Fruit fly (Drosophila melanogaster) whole organism, embryonic: ENCODE measurements around the gene Dh31.

Experiments
- Atf3 ChIP-seq: fragments of 200-800 bp; sonication (Bioruptor generic); optimal IDR thresholded peaks from 3 replicates; lab custom pipeline; 2016; ENCODE audit warnings: missing biosample characterization, missing genetic modification characterization
- Atf6 ChIP-seq: fragments of 200-800 bp; sonication (Bioruptor generic); IDR thresholded peaks from 2 replicates; pipeline ENCODE4 v1.3.6; 2022; ENCODE audit warnings: missing biosample characterization, missing genetic modification characterization
- B-H2 ChIP-seq: fragments of 200-800 bp; sonication (Bioruptor generic); optimal IDR thresholded peaks from 2 replicates; lab custom pipeline; 2018; ENCODE audit warnings: missing biosample characterization, mild to moderate bottlenecking, missing genetic modification characterization
- CG10321 ChIP-seq: fragments of 200-800 bp; sonication (Bioruptor generic); IDR thresholded peaks from 2 replicates; pipeline ENCODE4 v1.3.6; 2022; ENCODE audit warnings: missing biosample characterization, missing genetic modification characterization
- CG10431 ChIP-seq: fragments of 200-800 bp; sonication (Bioruptor generic); optimal IDR thresholded peaks from 3 replicates; lab custom pipeline; 2018; ENCODE audit warnings: missing biosample characterization, mild to moderate bottlenecking, missing genetic modification characterization
- CG10654 ChIP-seq: fragments of 200-800 bp; sonication (Bioruptor generic); optimal IDR thresholded peaks from 2 replicates; lab custom pipeline; 2016; ENCODE audit warnings: missing biosample characterization, missing genetic modification characterization
- CG10979 ChIP-seq: fragments of 200-800 bp; sonication (Bioruptor generic); optimal IDR thresholded peaks from 2 replicates; lab custom pipeline; 2018; ENCODE audit warnings: missing biosample characterization, mild to moderate bottlenecking, missing genetic modification characterization, moderate library complexity
- CG12391 ChIP-seq: fragments of 200-800 bp; sonication (Bioruptor generic); optimal IDR thresholded peaks from 3 replicates; lab custom pipeline; 2018; ENCODE audit warnings: missing biosample characterization, mild to moderate bottlenecking, missing genetic modification characterization, moderate library complexity
- CG13775 ChIP-seq: fragments of 200-800 bp; sonication (Bioruptor generic); optimal IDR thresholded peaks from 3 replicates; lab custom pipeline; 2017; ENCODE audit warnings: missing biosample characterization, mild to moderate bottlenecking, missing genetic modification characterization
- CG18476 ChIP-seq: fragments of 200-800 bp; sonication (Bioruptor generic); optimal IDR thresholded peaks from 2 replicates; lab custom pipeline; 2016; ENCODE audit warnings: missing biosample characterization, mild to moderate bottlenecking, missing genetic modification characterization
- CG18619 ChIP-seq: fragments of 200-800 bp; sonication (Bioruptor generic); optimal IDR thresholded peaks from 3 replicates; lab custom pipeline; 2017; ENCODE audit warnings: missing biosample characterization, mild to moderate bottlenecking, missing genetic modification characterization
- CG2116 ChIP-seq: fragments of 200-800 bp; sonication (Bioruptor generic); optimal IDR thresholded peaks from 3 replicates; lab custom pipeline; 2018; ENCODE audit warnings: missing biosample characterization, mild to moderate bottlenecking, missing genetic modification characterization
- CG2712 ChIP-seq: fragments of 200-800 bp; optimal IDR thresholded peaks from 3 replicates; lab custom pipeline; 2019; ENCODE audit warnings: missing biosample characterization, mild to moderate bottlenecking, missing genetic modification characterization, moderate library complexity
- CG30403 ChIP-seq: fragments of 200-800 bp; sonication (Bioruptor generic); optimal IDR thresholded peaks from 3 replicates; lab custom pipeline; 2016; ENCODE audit warnings: missing biosample characterization, missing genetic modification characterization
- CG4730 ChIP-seq: fragments of 200-800 bp; sonication (Bioruptor generic); IDR thresholded peaks from 2 replicates; pipeline ENCODE4 v1.3.6; 2022; ENCODE audit warnings: missing biosample characterization, missing genetic modification characterization
- CG6654 ChIP-seq: fragments of 200-800 bp; sonication (Bioruptor generic); optimal IDR thresholded peaks from 2 replicates; lab custom pipeline; 2017; ENCODE audit warnings: missing biosample characterization, mild to moderate bottlenecking, missing genetic modification characterization
- CG8944 ChIP-seq: fragments of 200-800 bp; sonication (Bioruptor generic); optimal IDR thresholded peaks from 3 replicates; lab custom pipeline; 2016; ENCODE audit warnings: missing biosample characterization, missing genetic modification characterization
- CHES-1-like ChIP-seq: fragments of 200-800 bp; sonication (Bioruptor generic); optimal IDR thresholded peaks from 2 replicates; lab custom pipeline; 2016; ENCODE audit warnings: missing biosample characterization, missing genetic modification characterization
- Chrac-16 ChIP-seq: fragments of 200-800 bp; sonication (Bioruptor generic); optimal IDR thresholded peaks from 3 replicates; lab custom pipeline; 2016; ENCODE audit warnings: missing biosample characterization, missing genetic modification characterization
- Doc3 ChIP-seq: fragments of 200-800 bp; sonication (Bioruptor generic); IDR thresholded peaks from 3 replicates; pipeline ENCODE4 v1.3.6; 2022; ENCODE audit warnings: missing biosample characterization, missing genetic modification characterization; ENCODE audit not compliant: partially characterized antibody
- Eip74EF ChIP-seq, 2 experiments: fragments of 200-800 bp in 1 of 2; fragments of >200 bp in 1 of 2; sonication (Bioruptor generic) in 1 of 2; optimal IDR thresholded peaks; 2 replicates each; lab custom pipeline; 2017 to 2019; ENCODE audit warnings: missing biosample characterization in 2 of 2, missing genetic modification characterization in 2 of 2, mild to moderate bottlenecking in 1 of 2, moderate library complexity in 1 of 2
- Ets65A ChIP-seq: fragments of 200-800 bp; sonication (Bioruptor generic); peaks from one replicate; lab custom pipeline; 2016; ENCODE audit warnings: missing biosample characterization, missing genetic modification characterization
- Fer3 ChIP-seq: fragments of 200-800 bp; sonication (Bioruptor generic); optimal IDR thresholded peaks from 2 replicates; lab custom pipeline; 2018; ENCODE audit warnings: missing biosample characterization, mild to moderate bottlenecking, missing genetic modification characterization, moderate library complexity
- HLH54F ChIP-seq: fragments of 200-800 bp; sonication (Bioruptor generic); optimal IDR thresholded peaks from 3 replicates; lab custom pipeline; 2016; ENCODE audit warnings: missing biosample characterization, missing genetic modification characterization
- HLHmδ ChIP-seq: fragments of 200-800 bp; sonication (Bioruptor generic); optimal IDR thresholded peaks from 2 replicates; lab custom pipeline; 2018; ENCODE audit warnings: missing biosample characterization, mild to moderate bottlenecking, missing genetic modification characterization, moderate library complexity
- Hr39 ChIP-seq: fragments of >200 bp; optimal IDR thresholded peaks from 2 replicates; lab custom pipeline; 2017
- Jarid2 ChIP-seq: fragments of 200-800 bp; sonication (Bioruptor generic); optimal IDR thresholded peaks from 3 replicates; lab custom pipeline; 2017; ENCODE audit warnings: mild to moderate bottlenecking, missing biosample characterization, missing genetic modification reagents, missing genetic modification characterization
- Lim3 ChIP-seq: fragments of 200-800 bp; sonication (Bioruptor generic); IDR thresholded peaks from 2 replicates; pipeline ENCODE4 v1.3.6; 2022; ENCODE audit warnings: missing biosample characterization, missing genetic modification characterization
- Mad ChIP-seq: fragments of 200-800 bp; sonication (Bioruptor generic); optimal IDR thresholded peaks from 2 replicates; lab custom pipeline; 2016; ENCODE audit warnings: missing biosample characterization, missing genetic modification characterization
- Meics ChIP-seq: fragments of 200-800 bp; sonication (Bioruptor generic); optimal IDR thresholded peaks from 2 replicates; lab custom pipeline; 2017; ENCODE audit warnings: missing biosample characterization, mild to moderate bottlenecking, missing genetic modification characterization
- Mes4 ChIP-seq: fragments of 200-800 bp; sonication (Bioruptor generic); optimal IDR thresholded peaks from 2 replicates; lab custom pipeline; 2016; ENCODE audit warnings: missing biosample characterization, missing genetic modification characterization
- NC2α ChIP-seq: fragments of 200-800 bp; sonication (Bioruptor generic); optimal IDR thresholded peaks from 2 replicates; lab custom pipeline; 2016; ENCODE audit warnings: missing biosample characterization, missing genetic modification characterization
- NC2β ChIP-seq: fragments of 200-800 bp; sonication (Bioruptor generic); optimal IDR thresholded peaks from 2 replicates; lab custom pipeline; 2016; ENCODE audit warnings: missing biosample characterization, missing genetic modification characterization
- Pdp1 ChIP-seq, 2 experiments: fragments of 200-800 bp; sonication (Bioruptor generic); optimal IDR thresholded peaks; 3 replicates each; lab custom pipeline; 2016; ENCODE audit warnings: missing biosample characterization in 2 of 2, missing genetic modification characterization in 2 of 2, mild to moderate bottlenecking in 1 of 2, moderate library complexity in 1 of 2
- Sox100B ChIP-seq: fragments of 200-800 bp; sonication (Bioruptor generic); optimal IDR thresholded peaks from 3 replicates; lab custom pipeline; 2018; ENCODE audit warnings: missing biosample characterization, mild to moderate bottlenecking, missing genetic modification characterization
- bbx ChIP-seq: fragments of 200-800 bp; sonication (Bioruptor generic); IDR thresholded peaks from 2 replicates; pipeline ENCODE4 v1.3.6; 2022; ENCODE audit warnings: missing biosample characterization, missing genetic modification characterization; ENCODE audit not compliant: partially characterized antibody
- dm ChIP-seq: fragments of 200-800 bp; sonication (Bioruptor generic); optimal IDR thresholded peaks from 3 replicates; lab custom pipeline; 2016; ENCODE audit warnings: missing biosample characterization, missing genetic modification characterization
- fd96Cb ChIP-seq: fragments of 200-800 bp; sonication (Bioruptor generic); optimal IDR thresholded peaks from 2 replicates; lab custom pipeline; 2018; ENCODE audit warnings: missing biosample characterization, mild to moderate bottlenecking, missing genetic modification characterization, moderate library complexity
- gfzf ChIP-seq: fragments of 200-800 bp; sonication (Bioruptor generic); optimal IDR thresholded peaks from 2 replicates; lab custom pipeline; 2016; ENCODE audit warnings: missing biosample characterization, mild to moderate bottlenecking, missing genetic modification characterization, moderate library complexity
- gt ChIP-seq: fragments of 200-800 bp; sonication (Bioruptor generic); IDR thresholded peaks from 2 replicates; pipeline ENCODE4 v1.3.6; 2022; ENCODE audit warnings: missing biosample characterization, missing genetic modification characterization
- ind ChIP-seq: fragments of 200-800 bp; sonication (Bioruptor generic); optimal IDR thresholded peaks from 3 replicates; lab custom pipeline; 2016; ENCODE audit warnings: missing biosample characterization, missing genetic modification characterization
- maf-S ChIP-seq: fragments of 200-800 bp; sonication (Bioruptor generic); optimal IDR thresholded peaks from 2 replicates; lab custom pipeline; 2016; ENCODE audit warnings: missing biosample characterization, missing genetic modification characterization
- nau ChIP-seq: fragments of 200-800 bp; sonication (Bioruptor generic); optimal IDR thresholded peaks from 3 replicates; lab custom pipeline; 2017; ENCODE audit warnings: missing biosample characterization, mild to moderate bottlenecking, missing genetic modification characterization, missing genetic modification reagents
- nmo ChIP-seq: fragments of 200-800 bp; sonication (Bioruptor generic); optimal IDR thresholded peaks from 2 replicates; lab custom pipeline; 2018; ENCODE audit warnings: missing biosample characterization, mild to moderate bottlenecking, missing genetic modification characterization, moderate library complexity
- pan ChIP-seq, 4 experiments: fragments of >200 bp in 3 of 4; fragments of 200-800 bp in 1 of 4; sonication (Bioruptor generic) in 1 of 4; optimal IDR thresholded peaks in 3 of 4; IDR thresholded peaks in 1 of 4; 2 replicates each; pipeline versions ENCODE4 v1.3.6 to Lab custom; 2017 to 2022; ENCODE audit warnings: missing biosample characterization in 2 of 4, missing genetic modification characterization in 2 of 4, mixed read lengths in 1 of 4
- pnt ChIP-seq: fragments of 200-800 bp; sonication (Bioruptor generic); optimal IDR thresholded peaks from 3 replicates; lab custom pipeline; 2016; ENCODE audit warnings: missing biosample characterization, missing genetic modification characterization
- rib ChIP-seq: fragments of 200-800 bp; sonication (Bioruptor generic); IDR thresholded peaks from 2 replicates; pipeline ENCODE4 v1.3.6; 2022; ENCODE audit warnings: missing biosample characterization, missing genetic modification characterization
- sens-2 ChIP-seq: fragments of 200-800 bp; sonication (Bioruptor generic); IDR thresholded peaks from 2 replicates; pipeline ENCODE4 v1.3.6; 2022; ENCODE audit warnings: missing biosample characterization, missing genetic modification characterization
- wdn ChIP-seq: fragments of 200-800 bp; sonication (Bioruptor generic); IDR thresholded peaks from 2 replicates; pipeline ENCODE4 v1.3.6; 2022; ENCODE audit warnings: missing biosample characterization, missing genetic modification characterization
- zf30C ChIP-seq: fragments of 200-800 bp; sonication (Bioruptor generic); optimal IDR thresholded peaks from 3 replicates; lab custom pipeline; 2018; ENCODE audit warnings: missing biosample characterization, mild to moderate bottlenecking, missing genetic modification characterization

Gene Dh31

dm6 chr2L:8514748-8515147 lies 8.1 kb upstream of the Dh31 start, which contains the start of the genes CG13097 and PIG-U (continued):
- TF ChIP-seq nmo (GFP tag; lab: Kevin White, UChicago) (peak; percentile 85), bbx (peak; percentile 81), Ets65A (peak; percentile 95), Pdp1 (GFP tag; optimal IDR thresholded peaks at IDR 0.05; lab: Kevin White, UChicago) (peak; percentile 77 to 79), CHES-1-like (GFP tag; lab: Kevin White, UChicago) (peak; percentile 81), NC2α (no peak), CG10321 (peak; percentile 40; the same call in 1 of the 2 replicates), CG18619 (GFP tag; lab: Kevin White, UChicago) (peak; percentile 46), gt (GFP tag; lab: Robert Waterston, UW) (no peak), B-H2 (peak; percentile 85), Lim3 (GFP tag; lab: Robert Waterston, UW) (no peak), Hr39 (lab: Kevin White, UChicago) (no peak), sens-2 (0 out of 2 replicates have a peak, but pooled peaks have one; percentile 36), CG18476 (GFP tag; lab: Kevin White, UChicago) (peak; percentile 86), Mes4 (peak; percentile 12), HLH54F (GFP tag; lab: Kevin White, UChicago) (peak; percentile 78), CG6654 (GFP tag; lab: Kevin White, UChicago) (peak; percentile 31), pan (optimal IDR thresholded peaks at IDR 0.05; lab: Kevin White, UChicago) (no peak), pan (GFP tag; optimal IDR thresholded peaks at IDR 0.05 in 1 of 2, IDR thresholded peaks at IDR 0.05 in 1 of 2) (peak in 1 of 2 experiments; percentile 84), CG13775 (peak; percentile 82), wdn (peak; percentile 78; the same call in 1 of the 2 replicates), CG10431 (GFP tag; lab: Kevin White, UChicago) (peak; percentile 34), CG4730 (GFP tag; lab: Robert Waterston, UW) (peak; percentile 58), dm (GFP tag; lab: Kevin White, UChicago) (peak; percentile 81), Eip74EF (GFP tag; optimal IDR thresholded peaks at IDR 0.05; lab: Kevin White, UChicago) (no peak), rib (GFP tag; lab: Robert Waterston, UW) (peak; percentile 68), CG12391 (peak; percentile 91), Atf6 (peak; percentile 85), Sox100B (GFP tag; lab: Kevin White, UChicago) (no peak), fd96Cb (tag; lab: Kevin White, UChicago) (peak; percentile 53), Doc3 (GFP tag; lab: Robert Waterston, UW) (peak; percentile 98), pnt (GFP tag; lab: Kevin White, UChicago) (peak; percentile 64), HLHmδ (no peak), zf30C (GFP tag; lab: Kevin White, UChicago) (no peak), Fer3 (tag; lab: Kevin White, UChicago) (peak; percentile 77), CG2116 (GFP tag; lab: Kevin White, UChicago) (peak; percentile 92), Meics (GFP tag; lab: Kevin White, UChicago) (peak; percentile 71), NC2β (peak; percentile 61), CG2712 (tag; lab: Kevin White, UChicago) (peak; percentile 90), ind (GFP tag; lab: Kevin White, UChicago) (peak; percentile 87), maf-S (GFP tag; lab: Kevin White, UChicago) (peak; percentile 71), Jarid2 (GFP tag; lab: Kevin White, UChicago) (no peak), Mad (GFP tag; lab: Kevin White, UChicago) (peak; percentile 91), Chrac-16 (GFP tag; lab: Kevin White, UChicago) (peak; percentile 89), nau (no peak), CG30403 (GFP tag; lab: Kevin White, UChicago) (peak; percentile 92), CG10979 (peak; percentile 72), Atf3 (GFP tag; lab: Kevin White, UChicago) (peak; percentile 56), CG8944 (GFP tag; lab: Kevin White, UChicago) (peak; percentile 75), gfzf (no peak), CG10654 (GFP tag; lab: Kevin White, UChicago) (peak; percentile 79)
